Worm (Caenorhabditis elegans) whole organism, young adult: Measurements from ENCODE around the gene F47E1.20.

ENCODE experiments used
- B0035.1 ChIP-seq: sonication (generic microtip); optimal IDR thresholded peaks from 2 replicates; lab custom pipeline; 2016; ENCODE audit warnings: missing genetic modification characterization, mild to moderate bottlenecking, missing compliant biosample characterization, missing genotype, missing genetic modification reagents
- F39B2.1 ChIP-seq: fragments of 200-800 bp; sonication (Bioruptor generic); IDR thresholded peaks from 2 replicates; pipeline ENCODE4 v1.3.6; 2022; ENCODE audit warnings: missing genetic modification reagents, missing genetic modification characterization, missing compliant biosample characterization
- F52B5.7 ChIP-seq: sonication (generic microtip); optimal IDR thresholded peaks from 2 replicates; lab custom pipeline; 2016; ENCODE audit warnings: mild to moderate bottlenecking, missing genetic modification characterization, missing compliant biosample characterization
- Y56A3A.18 ChIP-seq: fragments of 200-800 bp; sonication (Bioruptor generic); IDR thresholded peaks from 2 replicates; pipeline ENCODE4 v1.3.6; 2022; ENCODE audit warnings: missing genetic modification reagents, missing genetic modification characterization, missing compliant biosample characterization
- Y67H2A.10 ChIP-seq: fragments of 200-800 bp; sonication (Bioruptor generic); conservative IDR thresholded peaks from 2 replicates; pipeline ENCODE4 v1.3.6; 2022; ENCODE audit warnings: missing genetic modification reagents, missing genetic modification characterization, missing compliant biosample characterization
- aptf-2 ChIP-seq: fragments of 200-800 bp; sonication (Bioruptor generic); conservative IDR thresholded peaks from 2 replicates; pipeline ENCODE4 v1.3.6; 2022; ENCODE audit warnings: missing genetic modification reagents, missing genetic modification characterization, missing compliant biosample characterization
- athp-1 ChIP-seq: sonication (generic microtip); optimal IDR thresholded peaks from 2 replicates; lab custom pipeline; 2017; ENCODE audit warnings: mild to moderate bottlenecking, missing genetic modification characterization, missing compliant biosample characterization
- attf-5 ChIP-seq: fragments of 200-800 bp; sonication (Bioruptor generic); optimal IDR thresholded peaks from 2 replicates; lab custom pipeline; 2018; ENCODE audit warnings: mild to moderate bottlenecking, missing genetic modification characterization, missing compliant biosample characterization
- attf-6 ChIP-seq: fragments of 200-800 bp; sonication (Bioruptor generic); IDR thresholded peaks from 2 replicates; pipeline ENCODE4 v1.3.6; 2022; ENCODE audit warnings: missing genetic modification reagents, missing genetic modification characterization, missing compliant biosample characterization
- bed-1 ChIP-seq: fragments of 200-800 bp; sonication (Bioruptor generic); IDR thresholded peaks from 2 replicates; pipeline ENCODE4 v1.3.6; 2022; ENCODE audit warnings: missing genetic modification reagents, missing genetic modification characterization, missing compliant biosample characterization
- ceh-58 ChIP-seq: fragments of 200-800 bp; sonication (Bioruptor generic); IDR thresholded peaks from 2 replicates; pipeline ENCODE4 v1.3.6; 2022; ENCODE audit warnings: missing genetic modification characterization, missing compliant biosample characterization
- ceh-91 ChIP-seq: fragments of 200-800 bp; sonication (Bioruptor generic); IDR thresholded peaks from 2 replicates; pipeline ENCODE4 v1.3.6; 2022; ENCODE audit warnings: missing genetic modification reagents, missing genetic modification characterization, missing compliant biosample characterization
- dox-1 ChIP-seq: fragments of 200-800 bp; sonication (Bioruptor generic); IDR thresholded peaks from 2 replicates; pipeline ENCODE4 v1.3.6; 2022; ENCODE audit warnings: missing genetic modification reagents, missing genetic modification characterization, missing compliant biosample characterization
- dpff-1 ChIP-seq: sonication (generic microtip); optimal IDR thresholded peaks from 2 replicates; lab custom pipeline; 2017; ENCODE audit warnings: mild to moderate bottlenecking, missing genetic modification characterization, missing compliant biosample characterization
- egrh-3 ChIP-seq: fragments of 200-800 bp; sonication (Bioruptor generic); IDR thresholded peaks from 2 replicates; pipeline ENCODE4 v1.3.6; 2022; ENCODE audit warnings: missing genetic modification reagents, missing genetic modification characterization, missing compliant biosample characterization
- ekl-4 ChIP-seq: fragments of 200-800 bp; sonication (Bioruptor generic); IDR thresholded peaks from 2 replicates; pipeline ENCODE4 v1.3.6; 2022; ENCODE audit warnings: missing genetic modification reagents, missing genetic modification characterization, missing compliant biosample characterization
- hlh-12 ChIP-seq: sonication (generic microtip); optimal IDR thresholded peaks from 2 replicates; lab custom pipeline; 2016; ENCODE audit warnings: missing genetic modification characterization, missing compliant biosample characterization
- lin-40 ChIP-seq: sonication (generic microtip); optimal IDR thresholded peaks from 2 replicates; lab custom pipeline; 2016; ENCODE audit warnings: missing genetic modification characterization, mild to moderate bottlenecking, missing compliant biosample characterization, missing genotype, missing genetic modification reagents
- lin-54 ChIP-seq: fragments of 200-800 bp; sonication (Bioruptor generic); optimal IDR thresholded peaks from 2 replicates; lab custom pipeline; 2018; ENCODE audit warnings: mild to moderate bottlenecking, missing genetic modification characterization, missing compliant biosample characterization
- lir-1 ChIP-seq: fragments of 200-800 bp; sonication (Bioruptor generic); conservative IDR thresholded peaks from 2 replicates; pipeline ENCODE4 v1.3.6; 2022; ENCODE audit warnings: missing genetic modification reagents, missing genetic modification characterization, missing compliant biosample characterization
- lsl-1 ChIP-seq: fragments of 200-800 bp; sonication (Bioruptor generic); optimal IDR thresholded peaks from 2 replicates; lab custom pipeline; 2018; ENCODE audit warnings: mild to moderate bottlenecking, missing genetic modification characterization, moderate library complexity, missing compliant biosample characterization
- lsy-27 ChIP-seq: sonication (generic microtip); optimal IDR thresholded peaks from 2 replicates; lab custom pipeline; 2017; ENCODE audit warnings: missing genetic modification characterization, mild to moderate bottlenecking, missing compliant biosample characterization, antibody characterized with exemption, missing genotype, borderline replicate concordance; ENCODE audit not compliant: insufficient read depth
- madf-10 ChIP-seq: sonication (generic microtip); optimal IDR thresholded peaks from 2 replicates; lab custom pipeline; 2016; ENCODE audit warnings: mild to moderate bottlenecking, missing genetic modification characterization, missing compliant biosample characterization
- madf-6 ChIP-seq: fragments of 200-800 bp; sonication (Bioruptor generic); IDR thresholded peaks from 2 replicates; pipeline ENCODE4 v1.3.6; 2022; ENCODE audit warnings: missing genetic modification reagents, missing genetic modification characterization, missing compliant biosample characterization
- mcd-1 ChIP-seq: fragments of 200-800 bp; sonication (Bioruptor generic); IDR thresholded peaks from 2 replicates; pipeline ENCODE4 v1.3.6; 2022; ENCODE audit warnings: missing genetic modification reagents, missing genetic modification characterization, missing compliant biosample characterization
- mes-4 ChIP-seq: sonication (generic microtip); optimal IDR thresholded peaks from 2 replicates; lab custom pipeline; 2016; ENCODE audit warnings: missing genotype, missing genetic modification characterization, missing compliant biosample characterization
- nfya-1 ChIP-seq: sonication (generic microtip); optimal IDR thresholded peaks from 2 replicates; lab custom pipeline; 2017; ENCODE audit warnings: antibody characterized with exemption, missing compliant biosample characterization, missing genetic modification characterization, borderline replicate concordance; ENCODE audit not compliant: insufficient read depth
- nfya-2 ChIP-seq: fragments of 200-800 bp; sonication (Bioruptor generic); IDR thresholded peaks from 2 replicates; pipeline ENCODE4 v1.3.6; 2022; ENCODE audit warnings: missing genetic modification reagents, missing genetic modification characterization, missing compliant biosample characterization
- pha-4 ChIP-seq: fragments of 150-350 bp; sonication (generic microtip); optimal IDR thresholded peaks from 2 replicates; lab custom pipeline; 2014; ENCODE audit warnings: missing biosample characterization, missing genetic modification reagents, missing genetic modification characterization
- rcor-1 ChIP-seq: fragments of 200-800 bp; sonication (Bioruptor generic); IDR thresholded peaks from 2 replicates; pipeline ENCODE4 v1.3.6; 2022; ENCODE audit warnings: missing genetic modification reagents, missing genetic modification characterization, missing compliant biosample characterization
- snpc-1.1 ChIP-seq: sonication (generic microtip); optimal IDR thresholded peaks from 2 replicates; lab custom pipeline; 2017; ENCODE audit warnings: missing genetic modification characterization, mild to moderate bottlenecking, missing compliant biosample characterization, antibody characterized with exemption, moderate library complexity, missing genotype, missing genetic modification reagents; ENCODE audit not compliant: insufficient read depth
- snpc-1.3 ChIP-seq: sonication (generic microtip); optimal IDR thresholded peaks from 2 replicates; lab custom pipeline; 2017; ENCODE audit warnings: missing genetic modification characterization, mild to moderate bottlenecking, missing compliant biosample characterization, antibody characterized with exemption, moderate library complexity, missing genotype, missing genetic modification reagents; ENCODE audit not compliant: insufficient read depth
- snpc-3.4 ChIP-seq: sonication (generic microtip); optimal IDR thresholded peaks from 2 replicates; lab custom pipeline; 2017; ENCODE audit warnings: missing genetic modification characterization, mild to moderate bottlenecking, missing compliant biosample characterization, antibody characterized with exemption, moderate library complexity, missing genotype, missing genetic modification reagents
- tbx-9 ChIP-seq: sonication (generic microtip); optimal IDR thresholded peaks from 2 replicates; lab custom pipeline; 2016; ENCODE audit warnings: borderline replicate concordance, missing genetic modification characterization, inconsistent platforms, missing compliant biosample characterization
- tlf-1 ChIP-seq: fragments of 200-800 bp; sonication (Bioruptor generic); optimal IDR thresholded peaks from 2 replicates; lab custom pipeline; 2018; ENCODE audit warnings: mild to moderate bottlenecking, missing genetic modification characterization, missing compliant biosample characterization
- unc-62 ChIP-seq: fragments of 150-350 bp; optimal IDR thresholded peaks from 2 replicates; lab custom pipeline; 2014; ENCODE audit warnings: missing biosample characterization, missing genetic modification reagents, missing genetic modification characterization
- ztf-18 ChIP-seq: sonication (generic microtip); optimal IDR thresholded peaks from 2 replicates; lab custom pipeline; 2016; ENCODE audit warnings: missing genotype, mild to moderate bottlenecking, missing genetic modification characterization, missing compliant biosample characterization
- ztf-26 ChIP-seq: sonication (generic microtip); optimal IDR thresholded peaks from 2 replicates; lab custom pipeline; 2017; ENCODE audit warnings: missing genetic modification characterization, missing compliant biosample characterization

Gene F47E1.20

ce11 chrX:9053426-9053825 lies 4.7 kb downstream of the F47E1.20 start:
- TF ChIP-seq dpff-1 (no peak), tlf-1 (GFP tag; lab: Kevin White, UChicago) (no peak), madf-10 (tag; lab: Kevin White, UChicago) (no peak), snpc-1.3 (tag; lab: Kevin White, UChicago) (no peak), hlh-12 (no peak), lin-54 (GFP tag; lab: Kevin White, UChicago) (no peak), Y56A3A.18 (GFP tag; lab: Robert Waterston, UW) (no peak), ekl-4 (GFP tag; lab: Robert Waterston, UW) (no peak), ztf-18 (tag; lab: Kevin White, UChicago) (no peak), Y67H2A.10 (GFP tag; lab: Robert Waterston, UW) (no peak), rcor-1 (GFP tag; lab: Robert Waterston, UW) (no peak), B0035.1 (tag; lab: Kevin White, UChicago) (no peak), lin-40 (tag; lab: Kevin White, UChicago) (no peak), F52B5.7 (tag; lab: Kevin White, UChicago) (no peak), lsl-1 (GFP tag; lab: Kevin White, UChicago) (no peak), lsy-27 (no peak), snpc-1.1 (tag; lab: Kevin White, UChicago) (no peak), attf-5 (GFP tag; lab: Kevin White, UChicago) (no peak), attf-6 (GFP tag; lab: Robert Waterston, UW) (no peak), ceh-58 (no peak)
- TF ChIP-seq, all 124 proteins: peak for 0

- TF ChIP-seq madf-6: no peak
- no peak for TF ChIP-seq attf-6 (GFP tag; lab: Robert Waterston, UW)
- TF ChIP-seq mcd-1 (GFP tag; lab: Robert Waterston, UW): no peak
- TF ChIP-seq snpc-3.4: no peak
- no peak for TF ChIP-seq nfya-2 (GFP tag; lab: Robert Waterston, UW)
- no peak for TF ChIP-seq athp-1
- TF ChIP-seq dox-1 (GFP tag; lab: Robert Waterston, UW): no peak
- TF ChIP-seq ceh-91 (GFP tag; lab: Robert Waterston, UW): no peak
- no peak for TF ChIP-seq tbx-9 (tag; lab: Kevin White, UChicago)
- TF ChIP-seq F39B2.1 (GFP tag; lab: Robert Waterston, UW): no peak
- TF ChIP-seq aptf-2 (GFP tag; lab: Robert Waterston, UW): no peak
- TF ChIP-seq snpc-1.3 (tag; lab: Kevin White, UChicago): no peak
- no peak for TF ChIP-seq unc-62 (GFP tag; lab: Kevin White, UChicago)
These were observed 8.6 kb downstream of the F47E1.20 start, which contains the start of gene F47E1.2 for ce11 chrX:9057352-9057751. TSS of gene F47E1.2 (plus strand) at chrX:9057652.

ce11 chrX:9062523-9062922 lies 13.8 kb downstream of the F47E1.20 start, which contains the start of gene F47E1.4:
TSS of gene F47E1.4 (plus strand) at chrX:9062823.
- TF ChIP-seq egrh-3 (GFP tag; lab: Robert Waterston, UW) (no peak), ztf-26 (no peak), mes-4 (tag; lab: Kevin White, UChicago) (no peak), lir-1 (GFP tag; lab: Robert Waterston, UW) (no peak), Y56A3A.18 (GFP tag; lab: Robert Waterston, UW) (no peak), nfya-1 (tag; lab: Kevin White, UChicago) (no peak), bed-1 (GFP tag; lab: Robert Waterston, UW) (no peak), pha-4 (tag; lab: Kevin White, UChicago) (no peak)
